Worm (Caenorhabditis elegans) whole organism, L1 larva: ENCODE results near the gene F21G4.5.
A peak's percentile ranks its signal among the peaks of the same experiment; 100 is the strongest.

Experiments
- aha-1 ChIP-seq: fragments of 150-350 bp; optimal IDR thresholded peaks from 2 replicates; lab custom pipeline; 2014; ENCODE audit warnings: missing biosample characterization, missing genetic modification characterization
- ceh-88 ChIP-seq: fragments of 200-800 bp; sonication (Bioruptor generic); IDR thresholded peaks from 2 replicates; pipeline ENCODE4 v1.3.6; 2022; ENCODE audit warnings: missing genetic modification characterization, missing compliant biosample characterization
- ceh-90 ChIP-seq: sonication (generic microtip); optimal IDR thresholded peaks from 2 replicates; lab custom pipeline; 2016; ENCODE audit warnings: missing genetic modification characterization, missing compliant biosample characterization
- dsc-1 ChIP-seq: sonication (generic microtip); optimal IDR thresholded peaks from 2 replicates; lab custom pipeline; 2016; ENCODE audit warnings: mild to moderate bottlenecking, missing genetic modification characterization, missing compliant biosample characterization
- egl-13 ChIP-seq: sonication (generic microtip); optimal IDR thresholded peaks from 2 replicates; lab custom pipeline; 2016; ENCODE audit warnings: missing genotype, missing genetic modification reagents, missing genetic modification characterization, missing compliant biosample characterization
- fkh-10 ChIP-seq: sonication (generic microtip); optimal IDR thresholded peaks from 2 replicates; lab custom pipeline; 2017; ENCODE audit warnings: missing biosample characterization, missing genetic modification reagents, missing genetic modification characterization
- fkh-4 ChIP-seq: sonication (generic microtip); optimal IDR thresholded peaks from 2 replicates; lab custom pipeline; 2016; ENCODE audit warnings: missing compliant biosample characterization, missing genetic modification characterization, borderline replicate concordance
- fkh-8 ChIP-seq: sonication (generic microtip); optimal IDR thresholded peaks from 2 replicates; lab custom pipeline; 2016; ENCODE audit warnings: mild to moderate bottlenecking, missing genetic modification characterization, missing compliant biosample characterization
- isw-1 ChIP-seq: fragments of 200-800 bp; sonication (Bioruptor generic); IDR thresholded peaks from 2 replicates; pipeline ENCODE4 v1.3.6; 2022; ENCODE audit warnings: missing genetic modification characterization, missing compliant biosample characterization
- lin-14 ChIP-seq: fragments of 200-800 bp; sonication (Bioruptor generic); optimal IDR thresholded peaks from 2 replicates; lab custom pipeline; 2018; ENCODE audit warnings: mild to moderate bottlenecking, missing genetic modification characterization, moderate library complexity, missing compliant biosample characterization
- lsy-2 ChIP-seq, 2 experiments: fragments of 150-350 bp; optimal IDR thresholded peaks; 2 replicates each; lab custom pipeline; 2014; ENCODE audit warnings: missing biosample characterization in 2 of 2, missing genetic modification characterization in 2 of 2
- nhr-19 ChIP-seq: fragments of 200-800 bp; sonication (Bioruptor generic); conservative IDR thresholded peaks from 2 replicates; pipeline ENCODE4 v1.3.6; 2022; ENCODE audit warnings: missing genetic modification characterization, missing compliant biosample characterization
- nhr-20 ChIP-seq: sonication (generic microtip); optimal IDR thresholded peaks from 2 replicates; lab custom pipeline; 2016; ENCODE audit warnings: mild to moderate bottlenecking, missing genetic modification characterization, missing compliant biosample characterization
- nhr-47 ChIP-seq: sonication (generic microtip); optimal IDR thresholded peaks from 2 replicates; lab custom pipeline; 2016; ENCODE audit warnings: mild to moderate bottlenecking, missing genetic modification characterization, moderate library complexity, missing compliant biosample characterization
- nhr-71 ChIP-seq: sonication (generic microtip); optimal IDR thresholded peaks from 2 replicates; lab custom pipeline; 2016; ENCODE audit warnings: mild to moderate bottlenecking, missing genetic modification characterization, moderate library complexity, missing compliant biosample characterization
- nhr-85 ChIP-seq: sonication (generic microtip); peaks from one replicate; lab custom pipeline; 2016; ENCODE audit warnings: missing genetic modification characterization, inconsistent platforms, missing compliant biosample characterization
- pax-3 ChIP-seq: fragments of 200-800 bp; sonication (Bioruptor generic); optimal IDR thresholded peaks from 2 replicates; lab custom pipeline; 2018; ENCODE audit warnings: mild to moderate bottlenecking, missing genetic modification characterization, moderate library complexity, missing compliant biosample characterization
- skn-1 ChIP-seq: fragments of 150-350 bp; optimal IDR thresholded peaks from 2 replicates; lab custom pipeline; 2014; ENCODE audit warnings: missing biosample characterization, missing genetic modification characterization
- snu-23 ChIP-seq: sonication (generic microtip); optimal IDR thresholded peaks from 2 replicates; lab custom pipeline; 2016; ENCODE audit warnings: missing genetic modification characterization, missing compliant biosample characterization
- sox-4 ChIP-seq: sonication (generic microtip); optimal IDR thresholded peaks from 2 replicates; lab custom pipeline; 2016; ENCODE audit warnings: missing genetic modification characterization, missing compliant biosample characterization
- tlp-1 ChIP-seq: fragments of 150-350 bp; optimal IDR thresholded peaks from 2 replicates; lab custom pipeline; 2014; ENCODE audit warnings: missing biosample characterization, missing genetic modification characterization
- unc-86 ChIP-seq: sonication (generic microtip); optimal IDR thresholded peaks from 2 replicates; lab custom pipeline; 2016; ENCODE audit warnings: missing genetic modification characterization, missing compliant biosample characterization

Gene F21G4.5

DNA sequence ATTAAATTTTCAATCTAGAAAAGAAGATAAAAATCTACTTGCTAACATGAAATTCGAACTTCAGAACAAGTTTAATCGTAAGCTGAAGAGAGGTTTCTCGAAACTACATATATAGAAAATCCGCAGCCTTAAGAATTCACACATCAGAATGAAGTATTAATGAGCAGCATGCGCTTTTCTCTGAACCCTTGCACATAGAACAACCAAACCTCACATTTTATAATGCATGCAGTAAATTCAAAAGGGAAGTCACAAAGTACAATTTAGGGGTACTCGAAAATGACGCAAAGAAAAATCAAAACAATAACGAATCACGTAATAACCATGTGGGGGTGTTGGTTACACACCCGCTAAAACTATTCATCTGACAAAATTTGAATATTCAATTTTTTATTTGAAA lies 50.6 kb downstream of the F21G4.5 start:
- peak; percentile 35 for TF ChIP-seq pax-3 (tag; lab: Kevin White, UChicago)
- TF ChIP-seq nhr-19 (GFP tag; lab: Robert Waterston, UW), result peak; percentile 88
- TF ChIP-seq sox-4 (tag; lab: Kevin White, UChicago), result peak; percentile 55
- peak; percentile 87 for TF ChIP-seq unc-86 (tag; lab: Kevin White, UChicago)
- TF ChIP-seq lin-14, result peak; percentile 57
- peak; percentile 45 for TF ChIP-seq nhr-85 (tag; lab: Kevin White, UChicago)
- TF ChIP-seq fkh-8 (tag; lab: Kevin White, UChicago), result peak; percentile 89
- peak; percentile 1 for TF ChIP-seq nhr-20 (tag; lab: Kevin White, UChicago)
- TF ChIP-seq isw-1 (GFP tag; lab: Robert Waterston, UW), result peak; percentile 17; the same call in 1 of the 2 replicates
- TF ChIP-seq egl-13, result peak; percentile 42
- TF ChIP-seq nhr-47 (tag; lab: Kevin White, UChicago), result peak; percentile 57
- peak; percentile 5 for TF ChIP-seq snu-23
- TF ChIP-seq dsc-1 (tag; lab: Kevin White, UChicago), result peak; percentile 47
- peak; percentile 82 for TF ChIP-seq nhr-71 (tag; lab: Kevin White, UChicago)
- TF ChIP-seq lsy-2 (tag; optimal IDR thresholded peaks at IDR 0.05; lab: Kevin White, UChicago), result peak in 1 of 2 experiments; percentile 13

DNA sequence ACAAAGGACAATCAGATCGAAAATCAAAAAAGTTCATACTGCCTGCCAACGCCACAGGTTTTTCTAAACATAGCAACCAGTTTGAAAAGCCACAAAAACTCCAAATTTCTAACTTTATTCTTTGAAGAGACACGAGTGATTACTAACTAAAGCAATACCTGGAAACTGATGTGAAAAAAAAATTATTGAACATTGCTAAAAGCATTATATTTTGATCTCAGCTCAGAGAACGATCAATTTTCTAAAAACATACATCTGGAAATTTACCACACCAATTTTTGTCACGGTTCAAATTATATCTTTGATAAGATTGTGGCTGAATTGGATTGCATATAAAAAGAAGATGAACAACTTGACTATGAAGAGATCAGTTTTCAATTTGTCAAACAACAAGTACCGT lies 51.5 kb downstream of the F21G4.5 start:
- TF ChIP-seq nhr-71 (tag; lab: Kevin White, UChicago), result peak; percentile 53
- TF ChIP-seq fkh-4 (tag; lab: Kevin White, UChicago), result no peak
- TF ChIP-seq nhr-47 (tag; lab: Kevin White, UChicago), result peak; percentile 47
- TF ChIP-seq tlp-1 (tag; lab: Kevin White, UChicago), result no peak
- TF ChIP-seq sox-4 (tag; lab: Kevin White, UChicago), result peak; percentile 1
- TF ChIP-seq fkh-8 (tag; lab: Kevin White, UChicago), result peak; percentile 81
- no peak for TF ChIP-seq aha-1 (tag; lab: Kevin White, UChicago)
- TF ChIP-seq dsc-1 (tag; lab: Kevin White, UChicago), result peak; percentile 35
- no peak for TF ChIP-seq ceh-90 (tag; lab: Kevin White, UChicago)
- peak; percentile 72 for TF ChIP-seq nhr-19 (GFP tag; lab: Robert Waterston, UW)
- no peak for TF ChIP-seq ceh-88
- TF ChIP-seq skn-1 (tag; lab: Kevin White, UChicago), result no peak
- no peak for TF ChIP-seq nhr-85 (tag; lab: Kevin White, UChicago)
- no peak for TF ChIP-seq fkh-10
- TF ChIP-seq, all 84 proteins: peak for 6
